Fruit fly (Drosophila melanogaster) whole organism, larva: Measurements from ENCODE around the gene CG15023.

Source experiments
- noc ChIP-seq: fragments of 200-800 bp; sonication (Bioruptor generic); optimal IDR thresholded peaks from 3 replicates; lab custom pipeline; 2019; ENCODE audit warnings: missing biosample characterization, mild to moderate bottlenecking, missing genetic modification characterization, moderate library complexity

The CG15023 gene

DNA sequence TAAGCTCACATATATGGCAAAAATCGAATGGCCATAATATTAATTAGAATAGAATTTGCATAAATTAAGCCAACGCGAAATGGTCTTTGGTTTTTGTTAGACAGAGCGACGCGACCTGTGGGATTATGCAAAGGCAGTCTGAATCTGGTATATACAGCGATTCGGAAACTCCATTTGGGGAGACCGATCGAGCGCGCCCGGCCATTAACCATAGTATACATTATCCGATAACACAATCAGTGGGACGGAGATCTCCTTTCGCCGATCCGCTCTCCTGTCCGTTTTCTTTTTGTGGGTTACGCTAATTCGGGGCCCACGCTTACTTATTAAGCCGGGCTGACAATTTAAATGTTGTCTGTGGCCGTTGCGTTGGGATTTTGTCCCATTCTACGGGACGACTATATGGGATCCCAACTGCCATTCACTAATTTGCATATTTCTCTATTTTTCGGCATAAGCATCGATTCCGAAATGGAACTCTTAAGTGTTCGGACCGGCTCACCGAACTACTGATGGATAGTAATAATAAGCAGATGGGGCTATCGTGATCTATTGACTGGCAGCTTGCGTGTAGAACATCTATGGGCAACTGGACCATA is 16.5 kb upstream of the CG15023 start:
- no peak for TF ChIP-seq noc (tag; lab: Kevin White, UChicago)

DNA sequence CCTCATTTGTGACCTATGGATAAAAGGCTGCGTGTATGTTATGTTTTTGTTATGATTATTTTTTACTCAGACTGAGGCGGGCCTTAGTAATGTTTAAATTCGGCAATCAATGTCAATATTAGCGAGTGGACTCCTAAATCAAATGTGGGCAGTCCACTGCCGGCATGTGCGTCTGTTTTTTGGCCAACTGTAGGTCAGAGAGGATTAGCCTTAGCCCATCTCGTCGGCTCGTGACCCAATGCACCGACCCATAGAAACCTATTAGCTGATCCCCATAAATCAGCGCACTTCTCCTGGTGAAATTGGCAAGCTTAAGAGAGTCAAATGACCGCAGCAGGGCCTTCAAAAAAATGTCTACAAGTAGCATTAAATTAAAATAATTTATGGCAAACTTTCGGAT is 14.4 kb upstream of the CG15023 start:
- TF ChIP-seq noc (tag; lab: Kevin White, UChicago), result no peak

dm6 chr3L:4474946-4475470 is 13.7 kb upstream of the CG15023 start:
- TF ChIP-seq noc (tag; lab: Kevin White, UChicago), result peak; percentile 43

dm6 chr3L:4472768-4473167 is 11.5 kb upstream of the CG15023 start, which contains the start of gene CG11349:
Gene CG11349, plus strand, starts transcription at chr3L:4473068.
- TF ChIP-seq noc (tag; lab: Kevin White, UChicago), result no peak

DNA sequence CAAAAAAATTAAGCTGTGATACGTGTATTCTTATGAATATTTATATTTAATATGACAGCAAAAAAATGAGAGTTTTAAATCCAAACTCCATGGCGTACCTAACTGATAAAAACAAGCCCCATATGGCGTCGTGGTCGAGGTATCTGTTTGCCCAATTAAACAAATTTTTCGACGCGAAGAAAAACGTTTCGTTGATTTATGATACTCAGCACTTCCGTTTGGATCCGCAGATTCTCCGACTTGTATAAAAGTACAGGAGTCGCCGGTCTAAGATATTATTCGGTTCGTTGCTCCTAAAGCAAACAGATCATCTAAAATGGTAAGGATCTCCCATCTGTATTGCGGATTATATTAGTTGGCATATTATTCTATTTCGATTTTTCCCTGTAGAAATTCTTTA is 10.1 kb upstream of the CG15023 start, which contains the start of gene CG32248:
TSS of gene CG32248 (plus strand) at position 301 of the 400 bp plus-strand sequence.
- TF ChIP-seq noc (tag; lab: Kevin White, UChicago), result no peak

dm6 chr3L:4469701-4470100 is 8.4 kb upstream of the CG15023 start, which contains the start of gene CG32249:
Gene CG32249, plus strand, starts transcription at chr3L:4470001.
- TF ChIP-seq noc (tag; lab: Kevin White, UChicago), result no peak

DNA sequence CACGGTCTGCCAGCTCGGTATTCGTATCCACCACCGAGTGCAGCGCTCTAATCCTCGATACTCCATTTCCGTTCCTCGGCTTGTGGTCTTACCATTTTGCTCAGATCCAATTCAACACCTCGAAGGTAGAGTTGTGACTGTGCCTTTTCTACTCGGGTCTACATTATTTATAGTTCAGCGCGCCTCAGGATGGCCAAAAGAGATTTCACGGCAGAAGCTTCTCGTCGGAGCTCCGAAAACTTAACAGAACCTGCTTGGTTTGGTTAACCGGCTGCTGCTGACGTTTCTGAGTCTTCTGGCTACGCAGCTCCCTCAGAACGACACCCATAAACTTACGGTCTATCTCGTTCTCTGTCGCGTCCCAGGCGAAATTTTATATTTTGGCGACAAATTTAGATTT is 5.2 kb upstream of the CG15023 start, which contains the start of gene CG32241:
TSS of gene CG32241 (minus strand) at position 101 of the 400 bp plus-strand sequence.
- no peak for TF ChIP-seq noc (tag; lab: Kevin White, UChicago)

- TF ChIP-seq noc (tag; lab: Kevin White, UChicago), result no peak
These were observed 2.5 kb upstream of the CG15023 start, which contains the start of gene CG15024 for dm6 chr3L:4463773-4464301. Gene CG15024, minus strand, starts transcription at chr3L:4463823.

- no peak for TF ChIP-seq noc (tag; lab: Kevin White, UChicago)
These were observed 806 bp downstream of the CG15023 start, which contains the start of gene CG15022 for dm6 chr3L:4460307-4461088. Gene CG15022, minus strand, starts transcription at chr3L:4460317.

DNA sequence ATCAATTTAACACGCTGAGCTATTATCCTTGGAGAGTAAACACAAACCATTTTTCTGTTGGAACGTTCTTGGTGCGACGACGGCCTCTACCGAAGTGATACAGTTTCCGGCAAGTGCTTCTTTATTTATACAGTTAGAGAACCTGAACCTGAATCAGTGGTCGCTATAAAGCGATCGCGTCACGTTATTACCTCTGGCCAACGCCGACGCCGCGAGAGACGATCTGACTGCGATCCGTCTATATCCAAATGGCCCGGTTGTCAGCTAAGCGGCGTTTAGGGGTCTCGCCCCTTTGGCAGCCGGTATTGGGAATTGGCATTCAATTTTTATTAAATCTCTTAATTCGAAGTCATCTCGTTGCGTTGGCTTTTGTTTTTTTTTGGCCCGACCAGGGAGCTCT is 3.2 kb downstream of the CG15023 start, which contains the start of gene CG11345:
TSS of gene CG11345 (minus strand) at position 101 of the 400 bp plus-strand sequence.
- TF ChIP-seq noc (tag; lab: Kevin White, UChicago), result no peak

DNA sequence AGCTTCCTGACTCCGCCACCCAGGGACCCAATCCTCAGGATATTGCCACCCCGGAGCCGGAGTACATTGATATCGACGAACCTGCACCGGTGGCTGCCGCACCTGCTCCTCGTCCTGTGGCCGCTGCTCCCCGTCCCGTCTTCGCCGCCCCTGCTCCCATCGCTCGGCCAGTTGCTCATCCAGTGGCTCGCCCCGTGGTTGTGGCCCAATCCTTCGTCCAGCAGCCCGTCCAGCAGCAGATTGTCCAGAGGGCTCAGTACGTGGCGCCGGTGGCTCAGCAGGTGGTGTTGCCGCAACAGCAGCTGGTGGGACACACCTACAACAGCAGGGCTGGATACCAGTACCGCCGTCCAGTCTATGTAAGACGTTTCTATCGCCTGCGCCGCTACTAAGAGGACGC is 14.1 kb downstream of the CG15023 start:
- TF ChIP-seq noc (tag; lab: Kevin White, UChicago), result no peak

DNA sequence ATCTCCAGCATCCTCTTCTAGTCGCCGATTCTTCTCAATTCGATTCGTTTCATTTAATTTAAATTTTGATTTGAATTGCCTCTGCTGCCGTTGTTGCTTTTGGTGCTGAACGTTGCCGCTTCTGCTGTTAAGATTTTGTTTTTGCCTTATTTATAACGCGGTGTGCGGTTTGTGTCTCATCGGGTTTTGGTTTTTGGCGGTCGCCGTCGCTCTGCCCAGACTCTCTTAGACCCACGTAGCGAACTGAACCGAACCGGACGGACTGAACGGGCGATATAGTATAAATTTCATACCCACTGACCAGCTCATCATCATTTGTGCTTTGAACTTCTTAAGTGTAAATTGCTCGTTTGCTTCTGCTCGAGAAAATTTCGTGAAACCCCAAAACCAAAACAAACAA is 15.0 kb downstream of the CG15023 start, which contains the start of gene CG12607:
TSS of gene CG12607 (plus strand) at position 301 of the 400 bp plus-strand sequence.
- TF ChIP-seq noc (tag; lab: Kevin White, UChicago), result no peak

dm6 chr3L:4445824-4446223 is 15.5 kb downstream of the CG15023 start:
- peak; percentile 69 for TF ChIP-seq noc (tag; lab: Kevin White, UChicago)

DNA sequence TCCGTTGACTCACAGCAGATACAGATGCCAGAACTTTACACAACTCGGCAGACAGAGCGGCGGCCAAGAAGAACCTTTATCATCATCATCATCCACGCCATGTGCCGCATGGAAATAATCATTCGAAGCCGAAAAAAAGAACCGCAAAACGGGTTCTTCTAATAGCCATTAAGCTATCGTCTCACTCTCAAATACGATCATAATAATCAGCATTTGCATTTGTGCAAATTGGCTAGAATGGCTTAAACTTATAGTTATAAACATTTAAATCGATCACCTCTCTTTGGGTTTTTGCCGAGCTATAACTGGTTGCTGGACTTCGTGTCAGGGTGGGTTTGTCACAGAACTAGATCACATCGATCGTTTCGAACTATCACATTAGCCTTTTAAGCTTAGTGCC is 19.1 kb downstream of the CG15023 start:
- TF ChIP-seq noc (tag; lab: Kevin White, UChicago), result no peak

DNA sequence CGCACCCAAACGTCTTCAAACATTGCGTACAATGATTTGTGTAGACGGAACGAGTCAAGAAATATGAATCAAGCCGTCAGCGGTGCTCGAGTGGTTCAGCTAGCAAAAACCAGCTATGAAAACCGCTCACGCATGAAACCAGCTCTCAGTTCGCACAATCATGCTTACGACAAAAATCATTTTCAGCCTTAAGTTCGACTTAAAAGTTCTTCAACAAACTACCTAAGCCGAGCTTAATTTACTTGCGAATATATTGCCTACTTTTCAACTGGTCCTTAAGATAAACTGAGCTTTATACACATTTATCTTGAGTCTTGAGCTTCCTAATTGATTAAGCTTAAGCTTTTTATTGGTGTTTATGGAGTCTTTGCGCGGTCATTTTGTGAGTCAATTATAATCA is 21.2 kb downstream of the CG15023 start:
- TF ChIP-seq noc (tag; lab: Kevin White, UChicago), result no peak

DNA sequence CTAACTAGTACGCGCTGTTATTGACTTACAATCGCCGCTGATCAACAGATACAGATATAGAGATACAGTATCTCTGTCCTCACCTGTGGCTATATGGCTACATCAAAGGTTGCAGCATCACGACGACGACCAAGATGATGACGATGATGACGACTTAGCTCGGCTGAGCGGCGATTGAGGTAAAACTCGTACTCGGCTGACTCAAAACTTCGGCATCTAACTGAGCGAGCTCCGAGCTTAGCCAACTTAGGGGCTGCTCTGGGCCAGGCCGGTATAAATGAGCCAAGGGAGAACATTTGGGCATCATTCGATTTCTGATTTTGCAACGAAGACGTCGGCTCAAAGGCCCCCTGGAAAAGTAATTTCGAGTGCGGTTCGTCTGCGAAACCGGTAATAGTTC is 24.9 kb downstream of the CG15023 start, which contains the start of gene CG15021:
TSS of gene CG15021 (plus strand) at position 301 of the 400 bp plus-strand sequence.
- TF ChIP-seq noc (tag; lab: Kevin White, UChicago), result no peak
